Worm (Caenorhabditis elegans): ENCODE data around the gene R04A9.9.

ce11 chrX:380505-380904 is 9.9 kb downstream of the R04A9.9 start, which contains the start of gene R04A9.3:
- TF ChIP-seq pha-4 (tag; optimal IDR thresholded peaks at IDR 0.05), result no peak
- TF ChIP-seq bed-3 (GFP tag; optimal IDR thresholded peaks at IDR 0.05), result no peak
- no peak for TF ChIP-seq cnd-1 (tag; optimal IDR thresholded peaks at IDR 0.05)
- TF ChIP-seq elt-1 (tag; optimal IDR thresholded peaks at IDR 0.05; ENCODE audit: borderline replicate concordance, insufficient read depth), result no peak
- no peak for TF ChIP-seq snpc-4 (tag; optimal IDR thresholded peaks at IDR 0.05)
- TF ChIP-seq lin-13 (tag; optimal IDR thresholded peaks at IDR 0.05), result no peak
- TF ChIP-seq unc-39 (tag; optimal IDR thresholded peaks at IDR 0.05), result no peak
- TF ChIP-seq ham-2 (GFP tag; optimal IDR thresholded peaks at IDR 0.05), result no peak
- TF ChIP-seq mep-1 (tag; optimal IDR thresholded peaks at IDR 0.05), result no peak
- TF ChIP-seq elt-3 (tag; optimal IDR thresholded peaks at IDR 0.05), result no peak
- no peak for TF ChIP-seq ceh-39 (tag; optimal IDR thresholded peaks at IDR 0.05)
- TF ChIP-seq ces-1 (GFP tag; optimal IDR thresholded peaks at IDR 0.05), result no peak
- no peak for TF ChIP-seq lsy-2 (tag; optimal IDR thresholded peaks at IDR 0.05)
